Worm (Caenorhabditis elegans) whole organism, young adult: ENCODE results near the gene Y32B12C.1.

Experiments used
- B0019.2 ChIP-seq: fragments of 200-800 bp; sonication (Bioruptor generic); conservative IDR thresholded peaks from 2 replicates; pipeline ENCODE4 v1.3.6; 2022; ENCODE audit warnings: missing genetic modification reagents, missing genetic modification characterization, missing compliant biosample characterization
- B0035.1 ChIP-seq: sonication (generic microtip); optimal IDR thresholded peaks from 2 replicates; lab custom pipeline; 2016; ENCODE audit warnings: missing genetic modification characterization, mild to moderate bottlenecking, missing compliant biosample characterization, missing genotype, missing genetic modification reagents
- C06A6.2 ChIP-seq: fragments of 200-800 bp; sonication (Bioruptor generic); conservative IDR thresholded peaks from 2 replicates; pipeline ENCODE4 v1.3.6; 2022; ENCODE audit warnings: missing genetic modification characterization, missing compliant biosample characterization
- D2030.7 ChIP-seq: fragments of 200-800 bp; sonication (Bioruptor generic); IDR thresholded peaks from 2 replicates; pipeline ENCODE4 v1.3.6; 2022; ENCODE audit warnings: missing genetic modification reagents, missing genetic modification characterization, missing compliant biosample characterization
- F23B12.7 ChIP-seq: sonication (generic microtip); optimal IDR thresholded peaks from 2 replicates; lab custom pipeline; 2017; ENCODE audit warnings: missing genetic modification characterization, mild to moderate bottlenecking, missing compliant biosample characterization, antibody characterized with exemption, moderate library complexity; ENCODE audit not compliant: insufficient read depth
- F57A8.1 ChIP-seq: fragments of 200-800 bp; sonication (Bioruptor generic); optimal IDR thresholded peaks from 2 replicates; lab custom pipeline; 2018; ENCODE audit warnings: mild to moderate bottlenecking, missing genetic modification characterization, moderate library complexity, missing compliant biosample characterization
- Y53G8AR.9 ChIP-seq: fragments of 200-800 bp; sonication (Bioruptor generic); conservative IDR thresholded peaks from 2 replicates; pipeline ENCODE4 v1.3.6; 2022; ENCODE audit warnings: missing genetic modification reagents, missing genetic modification characterization, missing compliant biosample characterization
- ZK185.1 ChIP-seq: sonication (generic microtip); optimal IDR thresholded peaks from 2 replicates; lab custom pipeline; 2016; ENCODE audit warnings: mild to moderate bottlenecking, missing genetic modification characterization, missing compliant biosample characterization; ENCODE audit not compliant: poor library complexity, severe bottlenecking
- aptf-2 ChIP-seq: fragments of 200-800 bp; sonication (Bioruptor generic); conservative IDR thresholded peaks from 2 replicates; pipeline ENCODE4 v1.3.6; 2022; ENCODE audit warnings: missing genetic modification reagents, missing genetic modification characterization, missing compliant biosample characterization
- attf-3 ChIP-seq: fragments of 200-800 bp; sonication (Bioruptor generic); conservative IDR thresholded peaks from 2 replicates; pipeline ENCODE4 v1.3.6; 2022; ENCODE audit warnings: missing genetic modification reagents, missing genetic modification characterization, missing compliant biosample characterization
- cebp-2 ChIP-seq: fragments of 200-800 bp; sonication (Bioruptor generic); IDR thresholded peaks from 2 replicates; pipeline ENCODE4 v1.3.6; 2022; ENCODE audit warnings: missing genetic modification characterization, missing compliant biosample characterization
- ceh-40 ChIP-seq: fragments of 200-800 bp; sonication (Bioruptor generic); IDR thresholded peaks from 2 replicates; pipeline ENCODE4 v1.3.6; 2022; ENCODE audit warnings: missing genetic modification characterization, missing compliant biosample characterization
- ceh-58 ChIP-seq: fragments of 200-800 bp; sonication (Bioruptor generic); IDR thresholded peaks from 2 replicates; pipeline ENCODE4 v1.3.6; 2022; ENCODE audit warnings: missing genetic modification characterization, missing compliant biosample characterization
- ceh-79 ChIP-seq: sonication (generic microtip); optimal IDR thresholded peaks from 2 replicates; lab custom pipeline; 2017; ENCODE audit warnings: mild to moderate bottlenecking, missing genetic modification characterization, missing compliant biosample characterization
- die-1 ChIP-seq: sonication (generic microtip); optimal IDR thresholded peaks from 2 replicates; lab custom pipeline; 2016; ENCODE audit warnings: missing genotype, mild to moderate bottlenecking, missing genetic modification characterization, missing compliant biosample characterization
- dox-1 ChIP-seq: fragments of 200-800 bp; sonication (Bioruptor generic); IDR thresholded peaks from 2 replicates; pipeline ENCODE4 v1.3.6; 2022; ENCODE audit warnings: missing genetic modification reagents, missing genetic modification characterization, missing compliant biosample characterization
- dpl-1 ChIP-seq: fragments of 150-350 bp; optimal IDR thresholded peaks from 2 replicates; lab custom pipeline; 2014; ENCODE audit warnings: missing biosample characterization, missing genetic modification reagents, missing genetic modification characterization
- efl-1 ChIP-seq: fragments of 150-350 bp; optimal IDR thresholded peaks from 2 replicates; lab custom pipeline; 2014; ENCODE audit warnings: missing biosample characterization, missing genetic modification reagents, missing genetic modification characterization
- him-1 ChIP-seq: sonication (generic microtip); optimal IDR thresholded peaks from 2 replicates; lab custom pipeline; 2016; ENCODE audit warnings: missing genotype, missing genetic modification reagents, missing genetic modification characterization, missing compliant biosample characterization
- hlh-12 ChIP-seq: sonication (generic microtip); optimal IDR thresholded peaks from 2 replicates; lab custom pipeline; 2016; ENCODE audit warnings: missing genetic modification characterization, missing compliant biosample characterization
- hrde-1 ChIP-seq: sonication (generic microtip); optimal IDR thresholded peaks from 2 replicates; lab custom pipeline; 2016; ENCODE audit warnings: missing genetic modification characterization, mild to moderate bottlenecking, missing compliant biosample characterization, moderate library complexity, missing genotype, missing genetic modification reagents, borderline replicate concordance
- let-526 ChIP-seq: fragments of 200-800 bp; sonication (Bioruptor generic); IDR thresholded peaks from 2 replicates; pipeline ENCODE4 v1.3.6; 2022; ENCODE audit warnings: missing genetic modification reagents, missing genetic modification characterization, missing compliant biosample characterization
- let-607 ChIP-seq, 2 experiments: fragments of 200-800 bp in 1 of 2; sonication (Bioruptor generic) in 1 of 2; sonication (generic microtip) in 1 of 2; optimal IDR thresholded peaks; 2 replicates each; lab custom pipeline; 2016 to 2018; ENCODE audit warnings: mild to moderate bottlenecking in 2 of 2, missing compliant biosample characterization in 2 of 2, missing genetic modification characterization in 2 of 2, moderate library complexity in 2 of 2, missing genotype in 1 of 2
- lin-40 ChIP-seq: sonication (generic microtip); optimal IDR thresholded peaks from 2 replicates; lab custom pipeline; 2016; ENCODE audit warnings: missing genetic modification characterization, mild to moderate bottlenecking, missing compliant biosample characterization, missing genotype, missing genetic modification reagents
- lsl-1 ChIP-seq: fragments of 200-800 bp; sonication (Bioruptor generic); optimal IDR thresholded peaks from 2 replicates; lab custom pipeline; 2018; ENCODE audit warnings: mild to moderate bottlenecking, missing genetic modification characterization, moderate library complexity, missing compliant biosample characterization
- madf-10 ChIP-seq: sonication (generic microtip); optimal IDR thresholded peaks from 2 replicates; lab custom pipeline; 2016; ENCODE audit warnings: mild to moderate bottlenecking, missing genetic modification characterization, missing compliant biosample characterization
- mcd-1 ChIP-seq: fragments of 200-800 bp; sonication (Bioruptor generic); IDR thresholded peaks from 2 replicates; pipeline ENCODE4 v1.3.6; 2022; ENCODE audit warnings: missing genetic modification reagents, missing genetic modification characterization, missing compliant biosample characterization
- nfyb-1 ChIP-seq: fragments of 200-800 bp; sonication (Bioruptor generic); IDR thresholded peaks from 2 replicates; pipeline ENCODE4 v1.3.6; 2022; ENCODE audit warnings: missing genetic modification reagents, missing genetic modification characterization, missing compliant biosample characterization
- nhr-179 ChIP-seq: sonication (generic microtip); optimal IDR thresholded peaks from 2 replicates; lab custom pipeline; 2016; ENCODE audit warnings: mild to moderate bottlenecking, missing genetic modification characterization, missing compliant biosample characterization
- nhr-27 ChIP-seq: fragments of 200-800 bp; sonication (Bioruptor generic); optimal IDR thresholded peaks from 2 replicates; lab custom pipeline; 2018; ENCODE audit warnings: mild to moderate bottlenecking, missing genetic modification characterization, moderate library complexity, missing compliant biosample characterization
- pbrm-1 ChIP-seq: fragments of 200-800 bp; sonication (Bioruptor generic); IDR thresholded peaks from 2 replicates; pipeline ENCODE4 v1.3.6; 2022; ENCODE audit warnings: missing genetic modification reagents, missing genetic modification characterization, missing compliant biosample characterization
- sdz-38 ChIP-seq: sonication (generic microtip); optimal IDR thresholded peaks from 2 replicates; lab custom pipeline; 2016; ENCODE audit warnings: missing genotype, missing genetic modification characterization, missing compliant biosample characterization
- snpc-4 ChIP-seq, 5 experiments: fragments of 150-350 bp in 1 of 5; sonication (generic microtip) in 4 of 5; optimal IDR thresholded peaks; 2 replicates each; lab custom pipeline; 2014 to 2018; ENCODE audit warnings: missing genetic modification characterization in 5 of 5, missing biosample characterization in 3 of 5, antibody characterized with exemption in 2 of 5, mild to moderate bottlenecking in 2 of 5, missing compliant biosample characterization in 2 of 5, missing genotype in 2 of 5, moderate library complexity in 2 of 5, missing genetic modification reagents in 1 of 5
- sptf-2 ChIP-seq: fragments of 200-800 bp; sonication (Bioruptor generic); optimal IDR thresholded peaks from 2 replicates; lab custom pipeline; 2018; ENCODE audit warnings: mild to moderate bottlenecking, missing genetic modification characterization, missing compliant biosample characterization
- tbp1 ChIP-seq: fragments of 200-800 bp; sonication (Bioruptor generic); optimal IDR thresholded peaks from 2 replicates; lab custom pipeline; 2018; ENCODE audit warnings: mild to moderate bottlenecking, missing genetic modification characterization, missing compliant biosample characterization
- tbx-9 ChIP-seq: sonication (generic microtip); optimal IDR thresholded peaks from 2 replicates; lab custom pipeline; 2016; ENCODE audit warnings: borderline replicate concordance, missing genetic modification characterization, inconsistent platforms, missing compliant biosample characterization
- tlf-1 ChIP-seq: fragments of 200-800 bp; sonication (Bioruptor generic); optimal IDR thresholded peaks from 2 replicates; lab custom pipeline; 2018; ENCODE audit warnings: mild to moderate bottlenecking, missing genetic modification characterization, missing compliant biosample characterization
- unc-130 ChIP-seq: sonication (generic microtip); optimal IDR thresholded peaks from 2 replicates; lab custom pipeline; 2016; ENCODE audit warnings: missing genetic modification reagents, missing genetic modification characterization, missing compliant biosample characterization
- xnd-1 ChIP-seq: sonication (generic microtip); optimal IDR thresholded peaks from 2 replicates; lab custom pipeline; 2016; ENCODE audit warnings: missing genotype, missing genetic modification reagents, missing genetic modification characterization, missing compliant biosample characterization
- zfh-2 ChIP-seq: fragments of 200-800 bp; sonication (Bioruptor generic); conservative IDR thresholded peaks from 2 replicates; pipeline ENCODE4 v1.3.6; 2022; ENCODE audit warnings: missing genetic modification reagents, missing genetic modification characterization, missing compliant biosample characterization
- ztf-26 ChIP-seq: sonication (generic microtip); optimal IDR thresholded peaks from 2 replicates; lab custom pipeline; 2017; ENCODE audit warnings: missing genetic modification characterization, missing compliant biosample characterization
- ztf-3 ChIP-seq: fragments of 200-800 bp; sonication (Bioruptor generic); optimal IDR thresholded peaks from 2 replicates; lab custom pipeline; 2018; ENCODE audit warnings: mild to moderate bottlenecking, missing genetic modification characterization, missing compliant biosample characterization

Gene Y32B12C.1

ce11 chrV:16573168-16573567 is 33.2 kb upstream of the Y32B12C.1 start, which contains the start of gene str-149:
Gene str-149, plus strand, starts transcription at chrV:16573468.
- no peak for TF ChIP-seq xnd-1 (tag; lab: Kevin White, UChicago)
- no peak for TF ChIP-seq tbx-9 (tag; lab: Kevin White, UChicago)
- no peak for TF ChIP-seq snpc-4 (GFP tag; optimal IDR thresholded peaks at IDR 0.05; lab: Kevin White, UChicago)
- TF ChIP-seq snpc-4 (tag; optimal IDR thresholded peaks at IDR 0.05; lab: Kevin White, UChicago), result no peak
- no peak for TF ChIP-seq lin-40 (tag; lab: Kevin White, UChicago)

- TF ChIP-seq let-526 (GFP tag; lab: Robert Waterston, UW), result no peak
- no peak for TF ChIP-seq die-1 (tag; lab: Kevin White, UChicago)
- no peak for TF ChIP-seq madf-10
- no peak for TF ChIP-seq nhr-179 (tag; lab: Kevin White, UChicago)
- no peak for TF ChIP-seq D2030.7 (GFP tag; lab: Robert Waterston, UW)
- no peak for TF ChIP-seq attf-3 (GFP tag; lab: Robert Waterston, UW)
- no peak for TF ChIP-seq ceh-58 (GFP tag; lab: Robert Waterston, UW)
- TF ChIP-seq tbp1 (GFP tag; lab: Kevin White, UChicago), result no peak
- TF ChIP-seq ztf-3, result no peak
- TF ChIP-seq dpl-1, result no peak
- no peak for TF ChIP-seq C06A6.2
- no peak for TF ChIP-seq hlh-12 (tag; lab: Kevin White, UChicago)
- TF ChIP-seq ZK185.1 (tag; lab: Kevin White, UChicago), result no peak
- no peak for TF ChIP-seq nhr-27
Measured at ce11 chrV:16575900-16576299, 30.5 kb upstream of the Y32B12C.1 start, which contains the start of gene str-151. Gene str-151, plus strand, starts transcription at chrV:16576200.

ce11 chrV:16580424-16580823 is 26.0 kb upstream of the Y32B12C.1 start, which contains the start of gene nhr-271:
Gene nhr-271, minus strand, starts transcription at chrV:16580524.
- TF ChIP-seq aptf-2 (GFP tag; lab: Robert Waterston, UW) (no peak), Y53G8AR.9 (GFP tag; lab: Robert Waterston, UW) (no peak), D2030.7 (GFP tag; lab: Robert Waterston, UW) (no peak), F57A8.1 (GFP tag; lab: Kevin White, UChicago) (no peak), B0019.2 (no peak), efl-1 (no peak), him-1 (no peak), ceh-79 (no peak), F23B12.7 (tag; lab: Kevin White, UChicago) (no peak), unc-130 (no peak), hlh-12 (tag; lab: Kevin White, UChicago) (no peak), tlf-1 (GFP tag; lab: Kevin White, UChicago) (no peak)

DNA sequence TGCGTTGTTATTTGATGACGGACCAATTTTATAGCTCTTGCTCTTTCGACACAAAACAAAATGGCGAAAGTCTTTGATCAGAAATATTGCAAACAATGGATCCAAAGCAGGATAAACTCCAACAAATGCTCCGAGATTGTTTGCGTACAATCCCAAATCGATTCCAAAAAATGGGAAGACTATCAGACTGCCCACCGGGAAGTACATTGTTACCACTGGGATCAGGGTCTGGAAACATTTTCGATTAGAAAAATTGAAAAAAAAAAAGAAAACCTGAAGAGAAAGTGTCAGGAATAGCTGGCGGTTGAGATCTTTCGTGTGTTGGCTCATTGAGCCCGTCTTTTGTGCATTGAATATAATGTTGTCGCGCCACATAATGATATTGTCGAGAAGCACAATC is 25.4 kb upstream of the Y32B12C.1 start:
- TF ChIP-seq pbrm-1 (GFP tag; lab: Robert Waterston, UW) (no peak), lsl-1 (GFP tag; lab: Kevin White, UChicago) (no peak), cebp-2 (no peak), B0035.1 (tag; lab: Kevin White, UChicago) (no peak), B0019.2 (no peak), nfyb-1 (GFP tag; lab: Robert Waterston, UW) (no peak), sdz-38 (tag; lab: Kevin White, UChicago) (no peak), zfh-2 (no peak), dox-1 (GFP tag; lab: Robert Waterston, UW) (no peak), let-526 (GFP tag; lab: Robert Waterston, UW) (no peak), mcd-1 (GFP tag; lab: Robert Waterston, UW) (no peak), ztf-26 (tag; lab: Kevin White, UChicago) (no peak), ceh-79 (no peak), hrde-1 (tag; lab: Kevin White, UChicago) (no peak), tlf-1 (GFP tag; lab: Kevin White, UChicago) (no peak), let-607 (tag; optimal IDR thresholded peaks at IDR 0.05; lab: Kevin White, UChicago) (no peak), sptf-2 (no peak), ceh-40 (no peak)
- TF ChIP-seq, all 124 proteins: peak for 0
